Fruit fly (Drosophila melanogaster): ENCODE measurements around the gene Rsf1.
A peak's percentile ranks its signal among the peaks of the same experiment; 100 is the strongest.

The Rsf1 gene

DNA sequence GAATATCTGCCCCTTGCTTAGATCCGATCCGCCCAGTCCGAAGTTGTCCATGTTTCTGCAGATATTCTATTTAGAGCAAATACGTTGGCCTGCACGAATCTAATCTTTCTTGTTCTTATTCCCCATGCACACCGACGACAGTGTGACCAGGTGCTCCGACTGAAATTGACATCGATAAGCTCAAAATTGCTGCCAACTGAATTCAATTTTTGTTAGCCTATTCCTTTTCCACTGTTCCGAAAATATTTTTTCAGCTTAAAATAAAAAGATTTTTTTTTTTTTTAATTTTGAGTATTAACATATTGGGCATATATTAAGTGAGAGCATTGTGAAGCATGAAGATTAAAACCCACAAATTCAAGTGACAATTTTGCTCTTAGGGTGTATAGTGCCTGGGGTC is 40.4 kb upstream of the Rsf1 start, which contains the start of gene nmd (continued):
- TF ChIP-seq jing (GFP tag; optimal IDR thresholded peaks at IDR 0.05) (no peak), BtbVII (GFP tag; optimal IDR thresholded peaks at IDR 0.05) (no peak), gt (GFP tag; IDR thresholded peaks at IDR 0.05) (no peak), E2f1 (GFP tag; IDR thresholded peaks at IDR 0.05) (no peak), rib (GFP tag; IDR thresholded peaks at IDR 0.05) (no peak), sens (GFP tag) (no peak), fu2 (GFP tag; optimal IDR thresholded peaks at IDR 0.05) (no peak), CG17568 (GFP tag; optimal IDR thresholded peaks at IDR 0.05) (no peak), CG9797 (GFP tag; optimal IDR thresholded peaks at IDR 0.05) (peak; percentile 71), nmo (GFP tag; optimal IDR thresholded peaks at IDR 0.05) (peak; percentile 41), CG6272 (GFP tag; IDR thresholded peaks at IDR 0.05) (no peak), MESR4 (GFP tag; optimal IDR thresholded peaks at IDR 0.05) (peak; percentile 77)

DNA sequence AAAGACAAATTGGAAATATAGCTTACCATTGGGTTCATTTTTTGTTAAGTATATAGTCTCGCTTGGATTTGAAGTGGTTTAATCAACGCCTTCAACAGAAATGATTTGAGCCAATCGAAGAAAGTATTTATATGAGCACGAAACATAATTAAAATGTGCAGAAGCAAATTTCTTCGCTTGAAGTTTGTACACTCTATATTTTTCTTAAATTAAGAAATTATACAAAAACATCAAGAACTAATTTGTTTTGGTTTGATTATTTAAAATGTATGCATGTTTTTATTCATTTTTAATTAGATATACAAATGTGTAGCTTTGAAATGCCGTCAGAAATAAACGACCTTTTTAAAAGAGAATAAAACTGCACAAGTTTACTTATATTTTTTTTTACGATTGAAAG is 38.6 kb upstream of the Rsf1 start, which contains the start of gene CG13138:
Gene CG13138, minus strand, starts transcription at position 101 of the 400 bp plus-strand sequence.
- no peak for TF ChIP-seq Nf-YB (GFP tag; optimal IDR thresholded peaks at IDR 0.05)
- no peak for TF ChIP-seq insv (GFP tag; optimal IDR thresholded peaks at IDR 0.05)
- TF ChIP-seq sc (optimal IDR thresholded peaks at IDR 0.05), result no peak
- TF ChIP-seq sc (GFP tag; optimal IDR thresholded peaks at IDR 0.05), result no peak
- TF ChIP-seq D19A (tag; optimal IDR thresholded peaks at IDR 0.05), result peak; percentile 8
- no peak for TF ChIP-seq tap (tag; optimal IDR thresholded peaks at IDR 0.05)

DNA sequence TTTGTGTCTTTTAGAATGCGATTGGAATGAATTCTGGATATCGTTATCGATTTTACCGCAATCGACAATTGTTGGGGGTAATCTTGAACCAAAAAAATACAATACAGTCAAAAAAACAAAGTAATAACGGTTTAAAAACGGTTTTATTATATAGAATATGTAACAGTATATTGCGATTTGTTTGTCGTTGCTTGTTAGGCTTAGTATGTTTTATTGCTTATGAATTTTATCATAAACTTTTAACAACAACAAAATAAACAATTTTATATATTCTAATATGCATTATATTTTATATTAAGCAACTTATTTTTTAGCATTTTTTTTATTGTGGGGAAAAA is 36.4 kb upstream of the Rsf1 start, which contains the start of gene CYLD:
Gene CYLD, minus strand, starts transcription at position 38 of the 338 bp plus-strand sequence.
- TF ChIP-seq wek (GFP tag; optimal IDR thresholded peaks at IDR 0.05) (peak; percentile 97), tio (GFP tag; optimal IDR thresholded peaks at IDR 0.05) (peak; percentile 56), cato (GFP tag; optimal IDR thresholded peaks at IDR 0.05; ENCODE audit: borderline replicate concordance) (peak; percentile 19), PHDP (tag; optimal IDR thresholded peaks at IDR 0.05) (peak; percentile 85), CG33557 (GFP tag; optimal IDR thresholded peaks at IDR 0.05) (peak; percentile 6), CG1233 (GFP tag; optimal IDR thresholded peaks at IDR 0.05) (peak; percentile 62), Atf3 (GFP tag; optimal IDR thresholded peaks at IDR 0.05) (no peak), CG12942 (GFP tag; optimal IDR thresholded peaks at IDR 0.05) (peak; percentile 60), CG34376 (GFP tag; optimal IDR thresholded peaks at IDR 0.05) (peak; percentile 19), ems (GFP tag; optimal IDR thresholded peaks at IDR 0.05) (no peak), CG11695 (GFP tag; IDR thresholded peaks at IDR 0.05) (peak; percentile 75), gcm (GFP tag; optimal IDR thresholded peaks at IDR 0.05) (peak; percentile 73), CG2116 (GFP tag; optimal IDR thresholded peaks at IDR 0.05) (peak; percentile 67), CG8478 (optimal IDR thresholded peaks at IDR 0.05) (no peak), Nf-YB (GFP tag; optimal IDR thresholded peaks at IDR 0.05) (peak; percentile 66), Dref (GFP tag; IDR thresholded peaks at IDR 0.05) (peak; percentile 65), CG4707 (GFP tag; optimal IDR thresholded peaks at IDR 0.05) (peak; percentile 9), ind (GFP tag; optimal IDR thresholded peaks at IDR 0.05) (peak; percentile 58), CG10267 (tag; optimal IDR thresholded peaks at IDR 0.05) (peak; percentile 77), Nf-YA (GFP tag; IDR thresholded peaks at IDR 0.05) (0 out of 2 replicates have a peak, but pooled peaks have one; percentile 35), CG6854 (GFP tag; optimal IDR thresholded peaks at IDR 0.05) (peak; percentile 27), Taf1 (GFP tag; IDR thresholded peaks at IDR 0.05) (no peak), CG9609 (GFP tag; optimal IDR thresholded peaks at IDR 0.05) (no peak), br (optimal IDR thresholded peaks at IDR 0.05) (no peak), CG17385 (GFP tag; optimal IDR thresholded peaks at IDR 0.05) (peak; percentile 75), CG4617 (GFP tag; optimal IDR thresholded peaks at IDR 0.05; ENCODE audit: borderline replicate concordance) (peak; percentile 33), CG9817 (tag; optimal IDR thresholded peaks at IDR 0.05) (no peak), CG4424 (GFP tag; optimal IDR thresholded peaks at IDR 0.05) (peak; percentile 71), zfh1 (GFP tag; IDR thresholded peaks at IDR 0.05) (peak; percentile 81), run (tag; optimal IDR thresholded peaks at IDR 0.05) (no peak), CG8281 (tag; optimal IDR thresholded peaks at IDR 0.05) (peak; percentile 14), Meics (GFP tag; optimal IDR thresholded peaks at IDR 0.05) (peak; percentile 76), gfzf (GFP tag; optimal IDR thresholded peaks at IDR 0.05) (peak; percentile 37)

Data from whole organism, embryonic.